Fruit fly (Drosophila melanogaster) ovary, adult (tissue): ENCODE measurements around the gene PolG2.

Source experiments
- CG17801 ChIP-seq: fragments of 200-800 bp; optimal IDR thresholded peaks from 2 replicates; lab custom pipeline; 2019; ENCODE audit warnings: missing biosample characterization, mild to moderate bottlenecking, missing genetic modification characterization, moderate library complexity; ENCODE audit not compliant: partially characterized antibody

Gene PolG2

dm6 chr2L:13833058-13833457 lies at the start of gene PolG2, which contains the start of the genes GatC and Polr2C:
Gene PolG2, minus strand, starts transcription at chr2L:13833105.
Gene GatC, minus strand, starts transcription at chr2L:13833105.
Gene Polr2C, plus strand, starts transcription at chr2L:13833337.
- no peak for TF ChIP-seq CG17801 (GFP tag; lab: Kevin White, UChicago)

dm6 chr2L:13881939-13882338 lies 49.0 kb upstream of the PolG2 start:
- TF ChIP-seq CG17801 (GFP tag; lab: Kevin White, UChicago), result no peak

dm6 chr2L:13881387-13881902 lies 48.5 kb upstream of the PolG2 start:
- no peak for TF ChIP-seq CG17801 (GFP tag; lab: Kevin White, UChicago)

- peak; percentile 54 for TF ChIP-seq CG17801 (GFP tag; lab: Kevin White, UChicago)
Measured at dm6 chr2L:13878801-13879200, 45.9 kb upstream of the PolG2 start.

dm6 chr2L:13877934-13878580 lies 45.2 kb upstream of the PolG2 start:
- TF ChIP-seq CG17801 (GFP tag; lab: Kevin White, UChicago), result no peak

dm6 chr2L:13876698-13877097 lies 43.8 kb upstream of the PolG2 start:
- no peak for TF ChIP-seq CG17801 (GFP tag; lab: Kevin White, UChicago)

- TF ChIP-seq CG17801 (GFP tag; lab: Kevin White, UChicago), result no peak
Measured at dm6 chr2L:13873147-13873546, 40.2 kb upstream of the PolG2 start.

- no peak for TF ChIP-seq CG17801 (GFP tag; lab: Kevin White, UChicago)
Measured at dm6 chr2L:13869400-13869799, 36.5 kb upstream of the PolG2 start.

- TF ChIP-seq CG17801 (GFP tag; lab: Kevin White, UChicago), result no peak
Measured at dm6 chr2L:13867653-13868052, 34.7 kb upstream of the PolG2 start.

dm6 chr2L:13851098-13851497 lies 18.2 kb upstream of the PolG2 start:
- TF ChIP-seq CG17801 (GFP tag; lab: Kevin White, UChicago), result no peak

dm6 chr2L:13849125-13849524 lies 16.2 kb upstream of the PolG2 start, which contains the start of gene CG7968:
Gene CG7968, plus strand, starts transcription at chr2L:13849400.
- no peak for TF ChIP-seq CG17801 (GFP tag; lab: Kevin White, UChicago)

dm6 chr2L:13847625-13848024 lies 14.7 kb upstream of the PolG2 start, which contains the start of gene CG7953:
Gene CG7953, plus strand, starts transcription at chr2L:13847925.
- TF ChIP-seq CG17801 (GFP tag; lab: Kevin White, UChicago), result no peak

- no peak for TF ChIP-seq CG17801 (GFP tag; lab: Kevin White, UChicago)
Measured at dm6 chr2L:13846239-13846802, 13.4 kb upstream of the PolG2 start, which contains the start of gene CG7916. Gene CG7916, plus strand, starts transcription at chr2L:13846752.

dm6 chr2L:13845178-13845577 lies 12.3 kb upstream of the PolG2 start, which contains the start of gene CG8997:
Gene CG8997, minus strand, starts transcription at chr2L:13845325.
- TF ChIP-seq CG17801 (GFP tag; lab: Kevin White, UChicago), result no peak

- no peak for TF ChIP-seq CG17801 (GFP tag; lab: Kevin White, UChicago)
Measured at dm6 chr2L:13843692-13844284, 10.9 kb upstream of the PolG2 start, which contains the start of gene CG33306. Gene CG33306, minus strand, starts transcription at chr2L:13843742.
